Worm (Caenorhabditis elegans) whole organism, L2 larva: ENCODE measurements around the gene F40A3.7.

Experiments used
- C34F6.9 ChIP-seq: fragments of 150-350 bp; optimal IDR thresholded peaks from 2 replicates; lab custom pipeline; 2014; ENCODE audit warnings: missing biosample characterization, missing genetic modification characterization
- Y55F3AM.14 ChIP-seq: fragments of 200-800 bp; sonication (Bioruptor generic); optimal IDR thresholded peaks from 2 replicates; lab custom pipeline; 2018; ENCODE audit warnings: mild to moderate bottlenecking, missing genetic modification characterization, missing compliant biosample characterization
- ZK546.5 ChIP-seq: sonication (generic microtip); optimal IDR thresholded peaks from 2 replicates; lab custom pipeline; 2017; ENCODE audit warnings: missing biosample characterization, missing genetic modification characterization
- ama-1 ChIP-seq: fragments of 150-350 bp; optimal IDR thresholded peaks from 2 replicates; lab custom pipeline; 2018; ENCODE audit warnings: inconsistent platforms
- blmp-1 ChIP-seq: sonication (generic microtip); optimal IDR thresholded peaks from 2 replicates; lab custom pipeline; 2017; ENCODE audit warnings: missing genetic modification characterization, mild to moderate bottlenecking, missing compliant biosample characterization, antibody characterized with exemption, moderate library complexity; ENCODE audit not compliant: insufficient read depth
- crh-2 ChIP-seq: sonication (generic microtip); optimal IDR thresholded peaks from 2 replicates; lab custom pipeline; 2017; ENCODE audit warnings: missing biosample characterization, missing genetic modification characterization
- elt-1 ChIP-seq: fragments of 150-350 bp; optimal IDR thresholded peaks from 2 replicates; lab custom pipeline; 2014; ENCODE audit warnings: missing biosample characterization, missing genetic modification characterization
- elt-3 ChIP-seq: sonication (generic microtip); optimal IDR thresholded peaks from 2 replicates; lab custom pipeline; 2017; ENCODE audit warnings: missing biosample characterization, missing genetic modification characterization
- fos-1 ChIP-seq: fragments of 150-350 bp; optimal IDR thresholded peaks from 2 replicates; lab custom pipeline; 2014; ENCODE audit warnings: missing biosample characterization, missing genetic modification characterization
- gmeb-1 ChIP-seq: fragments of 150-350 bp; optimal IDR thresholded peaks from 2 replicates; lab custom pipeline; 2014; ENCODE audit warnings: missing biosample characterization, missing genetic modification characterization
- lin-11 ChIP-seq: fragments of 150-350 bp; sonication (generic microtip); optimal IDR thresholded peaks from 2 replicates; lab custom pipeline; 2014; ENCODE audit warnings: missing biosample characterization, missing genetic modification characterization, inconsistent platforms, mixed read lengths
- lin-13 ChIP-seq: fragments of 150-350 bp; optimal IDR thresholded peaks from 2 replicates; lab custom pipeline; 2014; ENCODE audit warnings: missing biosample characterization, missing genetic modification reagents, missing genetic modification characterization
- lin-39 ChIP-seq: fragments of 150-350 bp; optimal IDR thresholded peaks from 2 replicates; lab custom pipeline; 2014; ENCODE audit warnings: missing biosample characterization, missing genetic modification reagents, missing genetic modification characterization
- lsy-2 ChIP-seq, 2 experiments: fragments of 150-350 bp in 1 of 2; sonication (generic microtip) in 1 of 2; optimal IDR thresholded peaks; 2 replicates each; lab custom pipeline; 2014 to 2017; ENCODE audit warnings: missing biosample characterization in 2 of 2, missing genetic modification characterization in 2 of 2
- mab-5 ChIP-seq: fragments of 150-350 bp; optimal IDR thresholded peaks from 2 replicates; lab custom pipeline; 2014; ENCODE audit warnings: missing biosample characterization, missing genetic modification characterization
- mdl-1 ChIP-seq, 2 experiments: fragments of 150-350 bp in 1 of 2; sonication (generic microtip) in 1 of 2; optimal IDR thresholded peaks; 2 replicates each; lab custom pipeline; 2017; ENCODE audit warnings: missing biosample characterization in 2 of 2, missing genetic modification characterization in 2 of 2
- nhr-129 ChIP-seq: fragments of 150-350 bp; optimal IDR thresholded peaks from 2 replicates; lab custom pipeline; 2014; ENCODE audit warnings: missing biosample characterization, missing genetic modification characterization
- nhr-21 ChIP-seq: fragments of 150-350 bp; optimal IDR thresholded peaks from 2 replicates; lab custom pipeline; 2014; ENCODE audit warnings: missing biosample characterization, missing genetic modification characterization
- nhr-237 ChIP-seq: fragments of 150-350 bp; optimal IDR thresholded peaks from 2 replicates; lab custom pipeline; 2014; ENCODE audit warnings: missing biosample characterization, missing genetic modification characterization
- nhr-25 ChIP-seq: fragments of 150-350 bp; sonication (generic microtip); optimal IDR thresholded peaks from 3 replicates; lab custom pipeline; 2014; ENCODE audit warnings: missing biosample characterization, missing genetic modification characterization
- peb-1 ChIP-seq: fragments of 150-350 bp; optimal IDR thresholded peaks from 2 replicates; lab custom pipeline; 2014; ENCODE audit warnings: missing biosample characterization, missing genetic modification characterization
- skn-1 ChIP-seq: sonication (generic microtip); optimal IDR thresholded peaks from 2 replicates; lab custom pipeline; 2017; ENCODE audit warnings: missing biosample characterization, missing genetic modification characterization
- sma-3 ChIP-seq: sonication (generic microtip); optimal IDR thresholded peaks from 2 replicates; lab custom pipeline; 2016; ENCODE audit warnings: missing genetic modification reagents, missing genetic modification characterization, missing compliant biosample characterization
- sma-9 ChIP-seq, 2 experiments: fragments of 150-350 bp in 1 of 2; sonication (generic microtip) in 1 of 2; optimal IDR thresholded peaks; 2 replicates each; lab custom pipeline; 2014 to 2016; ENCODE audit warnings: missing genetic modification characterization in 2 of 2, mild to moderate bottlenecking in 1 of 2, missing biosample characterization in 1 of 2, missing compliant biosample characterization in 1 of 2, missing genetic modification reagents in 1 of 2, moderate library complexity in 1 of 2
- snpc-4 ChIP-seq: fragments of 150-350 bp; optimal IDR thresholded peaks from 2 replicates; lab custom pipeline; 2014; ENCODE audit warnings: missing biosample characterization, missing genetic modification characterization
- unc-39 ChIP-seq: fragments of 150-350 bp; optimal IDR thresholded peaks from 2 replicates; lab custom pipeline; 2014; ENCODE audit warnings: missing biosample characterization, missing genetic modification characterization
- unc-62 ChIP-seq: fragments of 150-350 bp; optimal IDR thresholded peaks from 2 replicates; lab custom pipeline; 2014; ENCODE audit warnings: missing biosample characterization, missing genetic modification reagents, missing genetic modification characterization
- zag-1 ChIP-seq: fragments of 150-350 bp; optimal IDR thresholded peaks from 2 replicates; lab custom pipeline; 2014; ENCODE audit warnings: missing biosample characterization, missing genetic modification characterization
- ztf-1 ChIP-seq: fragments of 200-800 bp; sonication (Bioruptor generic); conservative IDR thresholded peaks from 2 replicates; pipeline ENCODE4 v1.3.6; 2022; ENCODE audit warnings: missing genetic modification characterization, missing compliant biosample characterization
- ztf-11 ChIP-seq: sonication (generic microtip); optimal IDR thresholded peaks from 2 replicates; lab custom pipeline; 2017; ENCODE audit warnings: missing biosample characterization, missing genetic modification characterization
- ztf-4 ChIP-seq: fragments of 150-350 bp; optimal IDR thresholded peaks from 2 replicates; lab custom pipeline; 2014; ENCODE audit warnings: missing biosample characterization, missing genetic modification characterization

Gene F40A3.7

DNA sequence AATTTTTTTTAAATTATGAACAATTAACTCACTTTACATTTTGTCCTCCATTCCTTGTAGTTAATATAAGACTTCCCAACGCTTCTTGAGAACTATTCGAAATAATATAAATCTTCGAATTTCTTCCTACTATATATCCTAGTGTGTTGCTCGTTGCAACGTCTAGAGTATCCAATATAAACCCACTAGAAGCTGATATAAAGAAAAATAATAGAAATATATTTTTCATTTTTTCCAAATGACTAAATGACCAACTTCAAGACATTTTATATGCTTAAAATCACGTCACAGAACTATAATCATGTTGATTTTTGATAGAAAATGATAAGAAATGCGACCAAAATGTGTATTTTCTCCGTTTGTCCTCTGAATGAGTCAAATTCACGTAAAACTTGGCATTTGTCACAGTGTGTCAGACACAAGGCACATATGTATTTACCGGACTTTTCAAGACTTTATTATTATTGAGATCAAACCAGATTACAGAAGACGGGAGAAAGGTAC lies 36.6 kb downstream of the F40A3.7 start, which contains the start of gene C37C3.10:
Gene C37C3.10 (minus strand): TSS at position 51 of the 504 bp plus-strand sequence.
- TF ChIP-seq fos-1 (peak; percentile 61), nhr-21 (tag; lab: Kevin White, UChicago) (no peak)
- TF ChIP-seq, all 48 proteins: peak for 1

DNA sequence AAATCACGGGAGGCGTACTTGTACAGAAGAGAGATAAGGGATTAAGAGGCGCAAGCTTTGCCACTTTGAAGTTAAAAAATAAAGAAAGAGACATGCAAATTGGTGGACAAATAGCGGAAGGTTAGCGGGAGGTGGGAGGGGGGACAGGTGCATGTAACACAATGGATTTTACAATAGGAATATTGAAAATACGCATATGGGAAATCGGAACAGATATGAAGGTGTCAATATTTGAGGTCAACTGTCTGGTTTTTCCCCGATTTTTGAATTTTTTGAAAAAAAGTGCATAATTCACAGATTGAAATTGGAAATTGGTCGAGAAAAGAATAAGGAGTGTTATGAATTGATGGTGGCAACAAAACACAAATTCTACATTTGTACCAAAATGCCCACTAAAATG lies 37.9 kb downstream of the F40A3.7 start, which contains the start of gene C37C3.17:
Gene C37C3.17 (minus strand): TSS at position 101 of the 400 bp plus-strand sequence.
- TF ChIP-seq ztf-11 (tag; lab: Kevin White, UChicago) (no peak), C34F6.9 (tag; lab: Kevin White, UChicago) (no peak), lin-39 (tag; lab: Kevin White, UChicago) (no peak), unc-39 (tag; lab: Kevin White, UChicago) (no peak), unc-62 (GFP tag; lab: Kevin White, UChicago) (no peak), nhr-21 (tag; lab: Kevin White, UChicago) (no peak), elt-3 (no peak), lsy-2 (tag; optimal IDR thresholded peaks at IDR 0.05; lab: Kevin White, UChicago) (no peak), nhr-129 (tag; lab: Kevin White, UChicago) (no peak), ama-1 (no peak), peb-1 (no peak), lin-11 (tag; lab: Kevin White, UChicago) (no peak), fos-1 (no peak), crh-2 (tag; lab: Kevin White, UChicago) (no peak), zag-1 (tag; lab: Kevin White, UChicago) (no peak), skn-1 (tag; lab: Kevin White, UChicago) (no peak), elt-1 (tag; lab: Kevin White, UChicago) (no peak), sma-3 (GFP tag; lab: Kevin White, UChicago) (no peak), gmeb-1 (tag; lab: Kevin White, UChicago) (no peak), nhr-237 (tag; lab: Kevin White, UChicago) (no peak)

DNA sequence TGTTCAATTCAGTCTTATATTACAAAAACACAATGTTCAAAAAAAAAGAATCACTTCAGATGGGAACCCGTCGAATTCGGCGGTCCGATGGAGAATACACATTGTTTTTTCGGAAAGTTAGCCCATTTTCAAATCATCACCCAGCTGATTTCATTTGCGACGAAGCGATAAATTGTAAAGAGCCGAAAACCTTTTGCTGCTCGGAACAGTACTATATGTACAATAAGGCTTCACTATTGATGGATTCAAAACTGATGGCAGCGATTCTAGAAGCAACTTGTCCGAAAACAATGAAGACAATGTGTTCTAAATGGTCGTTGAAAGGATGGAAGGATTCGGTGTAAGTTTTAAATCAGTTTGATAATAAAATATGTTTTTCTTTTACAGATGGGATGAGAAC lies 41.7 kb downstream of the F40A3.7 start, which contains the start of gene C37C3.1:
Gene C37C3.1 (plus strand): TSS at position 33 of the 400 bp plus-strand sequence.
- peak; percentile 3 for TF ChIP-seq nhr-25 (tag; lab: Kevin White, UChicago)
- TF ChIP-seq crh-2 (tag; lab: Kevin White, UChicago): peak; percentile 23
- TF ChIP-seq nhr-21 (tag; lab: Kevin White, UChicago): peak; percentile 40
- TF ChIP-seq sma-9 (GFP tag; optimal IDR thresholded peaks at IDR 0.05; lab: Kevin White, UChicago): peak; percentile 5
- TF ChIP-seq sma-9 (tag; optimal IDR thresholded peaks at IDR 0.05; lab: Kevin White, UChicago): no peak
- TF ChIP-seq ama-1: peak; percentile 8
- no peak for TF ChIP-seq gmeb-1 (tag; lab: Kevin White, UChicago)
- TF ChIP-seq unc-62 (GFP tag; lab: Kevin White, UChicago): no peak
- TF ChIP-seq sma-3 (GFP tag; lab: Kevin White, UChicago): peak; percentile 37
- no peak for TF ChIP-seq nhr-237 (tag; lab: Kevin White, UChicago)

DNA sequence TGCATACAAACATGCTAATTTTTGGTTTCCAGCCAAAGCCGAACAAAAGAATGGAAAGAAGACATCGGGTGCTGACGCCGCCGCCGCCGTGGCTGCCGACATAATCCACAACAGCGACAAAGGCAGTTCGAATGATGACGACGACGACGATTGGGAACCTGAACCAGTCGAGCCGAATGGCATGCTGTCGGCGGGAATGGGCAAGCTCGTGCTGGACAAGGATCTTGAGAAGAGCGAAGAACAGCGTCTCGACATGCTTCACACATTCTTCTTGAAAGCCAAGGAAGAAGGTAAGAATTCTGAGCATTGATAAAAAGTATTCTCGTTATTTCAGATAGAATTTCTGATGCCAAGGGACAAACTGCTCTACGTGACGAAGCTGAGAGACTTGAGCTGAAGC lies 43.0 kb downstream of the F40A3.7 start:
- no peak for TF ChIP-seq peb-1
- TF ChIP-seq ZK546.5 (tag; lab: Kevin White, UChicago): no peak
- TF ChIP-seq sma-9 (GFP tag; optimal IDR thresholded peaks at IDR 0.05; lab: Kevin White, UChicago): no peak
- no peak for TF ChIP-seq sma-9 (tag; optimal IDR thresholded peaks at IDR 0.05; lab: Kevin White, UChicago)
- no peak for TF ChIP-seq nhr-21 (tag; lab: Kevin White, UChicago)
- TF ChIP-seq sma-3 (GFP tag; lab: Kevin White, UChicago): no peak
- TF ChIP-seq blmp-1 (tag; lab: Kevin White, UChicago): no peak
- TF ChIP-seq Y55F3AM.14 (GFP tag; lab: Kevin White, UChicago): no peak
- TF ChIP-seq snpc-4: no peak
- TF ChIP-seq zag-1 (tag; lab: Kevin White, UChicago): no peak
- TF ChIP-seq ztf-1: no peak
- no peak for TF ChIP-seq elt-3
- no peak for TF ChIP-seq ztf-4 (tag; lab: Kevin White, UChicago)
- TF ChIP-seq mdl-1 (tag; optimal IDR thresholded peaks at IDR 0.05; lab: Kevin White, UChicago): no peak
- TF ChIP-seq lin-13 (GFP tag; lab: Kevin White, UChicago): no peak
- no peak for TF ChIP-seq elt-1 (tag; lab: Kevin White, UChicago)
- no peak for TF ChIP-seq lin-11 (tag; lab: Kevin White, UChicago)
- TF ChIP-seq crh-2 (tag; lab: Kevin White, UChicago): no peak
- TF ChIP-seq mab-5 (tag; lab: Kevin White, UChicago): no peak
- TF ChIP-seq, all 48 proteins: peak for 0
